Fruit fly (Drosophila melanogaster): ENCODE results near the gene CG6709.

The CG6709 gene

dm6 chr3L:9894643-9895042 is at the start of gene CG6709, which contains the start of gene Hez:
Gene CG6709, minus strand, starts transcription at chr3L:9894743.
Gene Hez, minus strand, starts transcription at chr3L:9894743.
- TF ChIP-seq CG32121 (GFP tag; IDR thresholded peaks at IDR 0.05) = no peak
- no peak for TF ChIP-seq Ets98B (GFP tag; IDR thresholded peaks at IDR 0.05)
- no peak for TF ChIP-seq Pif1A (GFP tag; optimal IDR thresholded peaks at IDR 0.05)
- TF ChIP-seq Pif1B (GFP tag; optimal IDR thresholded peaks at IDR 0.05) = no peak
- no peak for TF ChIP-seq Snoo (tag; optimal IDR thresholded peaks at IDR 0.05)
- TF ChIP-seq CG9948 (tag; optimal IDR thresholded peaks at IDR 0.05) = no peak

DNA sequence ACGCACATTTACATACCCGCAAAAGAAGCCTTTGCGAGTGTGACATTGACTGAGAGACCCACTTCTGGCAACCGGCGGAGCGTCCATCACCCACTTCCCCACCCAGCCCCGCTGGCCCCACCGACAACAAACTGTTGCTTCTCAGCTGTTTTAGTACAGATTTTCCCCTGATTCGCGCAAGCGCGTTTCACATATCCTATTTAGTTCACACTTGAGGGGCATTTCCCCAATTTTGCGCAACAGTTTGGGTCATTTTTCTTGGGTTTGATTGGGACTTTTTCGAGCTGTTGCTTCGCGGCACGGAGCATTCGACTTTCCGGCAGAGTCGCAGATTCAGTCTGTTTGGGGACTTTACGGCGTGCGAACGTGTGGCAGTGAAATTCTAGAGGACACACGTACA is 32.6 kb upstream of the CG6709 start:
- no peak for TF ChIP-seq Pif1A (GFP tag; optimal IDR thresholded peaks at IDR 0.05)
- no peak for TF ChIP-seq CG8159 (tag; optimal IDR thresholded peaks at IDR 0.05)
- TF ChIP-seq CG13204 (GFP tag; optimal IDR thresholded peaks at IDR 0.05) = no peak
- TF ChIP-seq gl (tag; optimal IDR thresholded peaks at IDR 0.05) = no peak
- no peak for TF ChIP-seq CG8301 (tag; optimal IDR thresholded peaks at IDR 0.05)
- no peak for TF ChIP-seq EcR (GFP tag; optimal IDR thresholded peaks at IDR 0.05)
- TF ChIP-seq rn (GFP tag; IDR thresholded peaks at IDR 0.05) = no peak
- TF ChIP-seq CG12605 (GFP tag; IDR thresholded peaks at IDR 0.05) = peak; percentile 94
- no peak for TF ChIP-seq CG4496 (GFP tag; IDR thresholded peaks at IDR 0.05)

dm6 chr3L:9907719-9908170 is 13.2 kb upstream of the CG6709 start, which contains the start of gene bma:
Gene bma, plus strand, starts transcription at chr3L:9908120.
- TF ChIP-seq CG17806 (tag; optimal IDR thresholded peaks at IDR 0.05) (no peak), gl (tag; optimal IDR thresholded peaks at IDR 0.05) (no peak), CG12605 (GFP tag; IDR thresholded peaks at IDR 0.05) (peak; percentile 40; the same call in 1 of the 2 replicates), Snoo (tag; optimal IDR thresholded peaks at IDR 0.05) (no peak)

DNA sequence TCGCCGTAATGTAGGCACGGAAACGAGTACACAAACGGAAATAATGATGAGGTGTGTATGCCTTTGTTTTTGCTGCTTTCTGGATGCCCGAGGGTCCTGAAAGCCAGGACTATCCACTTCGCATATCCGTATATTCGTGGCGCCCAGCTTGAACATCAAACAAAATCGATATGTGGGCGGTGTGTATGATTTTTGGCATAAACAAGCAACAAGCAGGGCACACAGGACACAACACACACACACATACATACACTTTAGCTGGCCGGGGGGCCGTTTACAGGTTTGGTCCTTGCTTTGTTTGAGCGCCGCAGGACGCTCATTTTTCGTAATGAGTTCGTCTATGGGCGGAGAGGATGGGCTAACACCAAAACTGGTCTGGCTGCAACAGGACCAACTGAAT is 10.4 kb upstream of the CG6709 start:
- no peak for TF ChIP-seq fd96Ca (GFP tag; IDR thresholded peaks at IDR 0.05)
- TF ChIP-seq CG8301 (tag; optimal IDR thresholded peaks at IDR 0.05) = no peak
- TF ChIP-seq CG14655 (GFP tag; optimal IDR thresholded peaks at IDR 0.05) = no peak
- TF ChIP-seq CG13204 (GFP tag; optimal IDR thresholded peaks at IDR 0.05) = no peak
- no peak for TF ChIP-seq D1 (tag; optimal IDR thresholded peaks at IDR 0.05)
- no peak for TF ChIP-seq CG34367 (tag; optimal IDR thresholded peaks at IDR 0.05)
- no peak for TF ChIP-seq EcR (GFP tag; optimal IDR thresholded peaks at IDR 0.05)
- no peak for TF ChIP-seq CG17806 (tag; optimal IDR thresholded peaks at IDR 0.05)
- no peak for TF ChIP-seq CG15710 (tag; optimal IDR thresholded peaks at IDR 0.05)
- no peak for TF ChIP-seq Pif1A (GFP tag; optimal IDR thresholded peaks at IDR 0.05)
- TF ChIP-seq gl (tag; optimal IDR thresholded peaks at IDR 0.05) = no peak
- no peak for TF ChIP-seq CG4496 (GFP tag; IDR thresholded peaks at IDR 0.05)
- no peak for TF ChIP-seq CG9948 (tag; optimal IDR thresholded peaks at IDR 0.05)
- TF ChIP-seq CG10348 (GFP tag; IDR thresholded peaks at IDR 0.05) = no peak
- no peak for TF ChIP-seq rn (GFP tag; IDR thresholded peaks at IDR 0.05)
- TF ChIP-seq Ets98B (GFP tag; IDR thresholded peaks at IDR 0.05) = no peak
- no peak for TF ChIP-seq CG12605 (GFP tag; IDR thresholded peaks at IDR 0.05)
- TF ChIP-seq Snoo (tag; optimal IDR thresholded peaks at IDR 0.05) = no peak
- TF ChIP-seq CG8159 (tag; optimal IDR thresholded peaks at IDR 0.05) = no peak

- TF ChIP-seq gl (tag; optimal IDR thresholded peaks at IDR 0.05) = no peak
- TF ChIP-seq CG8159 (tag; optimal IDR thresholded peaks at IDR 0.05) = peak; percentile 10
Observed at dm6 chr3L:9899046-9899659, 4.6 kb upstream of the CG6709 start, which contains the start of gene nudE. Gene nudE, plus strand, starts transcription at chr3L:9899241.

DNA sequence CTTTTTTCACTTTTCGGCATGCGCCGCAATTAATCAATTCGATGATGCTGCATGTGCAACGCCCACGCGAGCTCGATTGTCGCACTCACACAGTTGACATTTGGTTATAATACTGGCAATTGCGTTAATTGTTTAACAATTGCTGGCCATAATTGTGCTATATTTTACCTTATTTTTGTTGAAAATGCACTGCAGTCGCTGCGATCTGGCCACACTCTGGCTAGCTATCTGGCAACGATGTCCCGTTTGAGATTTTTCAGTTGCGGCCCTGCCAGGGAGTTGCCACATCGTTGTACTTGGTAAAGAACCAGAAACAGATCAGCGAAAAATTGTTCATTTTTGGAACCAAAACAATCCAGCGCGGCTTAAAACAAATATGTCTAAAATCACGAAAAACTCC is 3.8 kb upstream of the CG6709 start, which contains the start of the genes CG6707 and CG46387:
Gene CG6707, minus strand, starts transcription at position 221 of the 400 bp plus-strand sequence.
Gene CG46387, plus strand, starts transcription at position 272 of the 400 bp plus-strand sequence.
- TF ChIP-seq CG12605 (GFP tag; IDR thresholded peaks at IDR 0.05) = no peak
- TF ChIP-seq CG15710 (tag; optimal IDR thresholded peaks at IDR 0.05) = no peak
- no peak for TF ChIP-seq rn (GFP tag; IDR thresholded peaks at IDR 0.05)
- TF ChIP-seq CG8159 (tag; optimal IDR thresholded peaks at IDR 0.05) = peak; percentile 6
- TF ChIP-seq CG4496 (GFP tag; IDR thresholded peaks at IDR 0.05) = peak; percentile 44; the same call in 1 of the 3 replicates
- no peak for TF ChIP-seq CG32121 (GFP tag; IDR thresholded peaks at IDR 0.05)
- no peak for TF ChIP-seq CG9948 (tag; optimal IDR thresholded peaks at IDR 0.05)
- TF ChIP-seq CG10348 (GFP tag; IDR thresholded peaks at IDR 0.05) = no peak

DNA sequence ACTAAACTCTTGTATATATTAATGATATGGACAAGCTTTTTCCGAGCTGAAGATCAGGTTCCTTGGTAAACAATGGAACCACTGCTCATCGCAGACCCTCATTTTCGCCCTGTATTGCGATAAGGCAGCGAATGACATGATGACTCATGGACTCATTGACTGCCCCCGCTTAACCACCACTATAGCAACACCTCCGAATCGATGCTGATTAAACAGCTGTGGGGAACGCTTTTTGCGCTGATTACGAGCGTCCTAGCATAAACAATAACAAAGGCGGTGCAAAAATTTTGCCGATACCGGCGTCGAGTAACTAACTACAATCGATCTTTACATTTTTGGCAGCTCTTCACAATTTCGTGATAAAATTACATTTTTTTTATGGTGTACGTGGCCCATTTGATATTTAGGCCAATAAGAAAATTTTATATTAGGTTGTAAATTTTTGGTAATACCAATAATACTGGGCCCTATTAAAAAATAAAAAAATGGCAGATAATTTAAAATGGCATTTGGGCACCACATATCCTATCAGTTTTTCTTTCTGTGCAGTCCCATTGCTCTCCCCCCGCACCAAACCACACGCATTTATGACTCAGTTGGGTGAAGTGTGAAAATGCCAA is 2.7 kb upstream of the CG6709 start:
- TF ChIP-seq CG34367 (tag; optimal IDR thresholded peaks at IDR 0.05) = no peak
- peak; percentile 43 for TF ChIP-seq Pif1A (GFP tag; optimal IDR thresholded peaks at IDR 0.05)
- peak; percentile 59 for TF ChIP-seq CG8159 (tag; optimal IDR thresholded peaks at IDR 0.05)
- TF ChIP-seq CG12605 (GFP tag; IDR thresholded peaks at IDR 0.05) = no peak
- peak; percentile 27 for TF ChIP-seq CG15710 (tag; optimal IDR thresholded peaks at IDR 0.05)
- peak; percentile 39 for TF ChIP-seq CG17806 (tag; optimal IDR thresholded peaks at IDR 0.05)
- TF ChIP-seq EcR (GFP tag; optimal IDR thresholded peaks at IDR 0.05) = peak; percentile 52
- peak; percentile 10 for TF ChIP-seq CG9948 (tag; optimal IDR thresholded peaks at IDR 0.05)
- TF ChIP-seq CG4496 (GFP tag; IDR thresholded peaks at IDR 0.05) = 0 out of 3 replicates have a peak, but pooled peaks have one; percentile 42
